Worm (Caenorhabditis elegans): ENCODE data around the gene miga-1.

ce11 chrV:12353505-12353904, 47.2 kb downstream of the miga-1 start:
- TF ChIP-seq pes-1 (GFP tag; IDR thresholded peaks at IDR 0.05) (peak; percentile 21; the same call in 1 of the 2 replicates), hmg-4 (GFP tag; optimal IDR thresholded peaks at IDR 0.05) (no peak), F13C5.2 (tag; optimal IDR thresholded peaks at IDR 0.05) (no peak), sea-1 (GFP tag; conservative IDR thresholded peaks at IDR 0.05) (no peak), tbx-37 (GFP tag; conservative IDR thresholded peaks at IDR 0.05) (no peak), scrt-1 (GFP tag; IDR thresholded peaks at IDR 0.05) (0 out of 2 replicates have a peak, but pooled peaks have one; percentile 5), ceh-36 (tag; optimal IDR thresholded peaks at IDR 0.05) (no peak)

All from whole organism, early embryonic.